Worm (Caenorhabditis elegans): ENCODE measurements around the gene F35G12.5.

ce11 chrIII:4581495-4581894 lies 2.4 kb upstream of the F35G12.5 start, which contains the start of gene F35G12.12:
- TF ChIP-seq fos-1 (tag; optimal IDR thresholded peaks at IDR 0.05): no peak
- no peak for TF ChIP-seq unc-62 (GFP tag; optimal IDR thresholded peaks at IDR 0.05)
- TF ChIP-seq ama-1 (optimal IDR thresholded peaks at IDR 0.05): no peak

All from whole organism, L2 larva.